Fruit fly (Drosophila melanogaster) whole organism, wandering third instar larva: ENCODE results near the gene Mps1.

Experiments used
- Abd-B ChIP-seq: fragments of >200 bp; optimal IDR thresholded peaks from 2 replicates; lab custom pipeline; 2017; ENCODE audit warnings: missing biosample characterization, missing genetic modification characterization
- CG32264 ChIP-seq: fragments of 200-800 bp; sonication (Bioruptor generic); optimal IDR thresholded peaks from 2 replicates; lab custom pipeline; 2016; ENCODE audit warnings: missing biosample characterization, missing genetic modification characterization
- CG9705 ChIP-seq: fragments of 200-800 bp; sonication (Bioruptor generic); optimal IDR thresholded peaks from 2 replicates; lab custom pipeline; 2018; ENCODE audit warnings: missing biosample characterization, mild to moderate bottlenecking, missing genetic modification characterization
- CrebA ChIP-seq: fragments of 200-800 bp; sonication (Bioruptor generic); optimal IDR thresholded peaks from 2 replicates; lab custom pipeline; 2016; ENCODE audit warnings: missing biosample characterization, mild to moderate bottlenecking, missing genetic modification characterization, borderline replicate concordance
- Dif ChIP-seq: fragments of 200-275, 200-300 bp; sonication (Bioruptor generic); optimal IDR thresholded peaks from 2 replicates; lab custom pipeline; 2018; ENCODE audit warnings: missing biosample characterization, missing genetic modification characterization; ENCODE audit not compliant: partially characterized antibody
- GATAd ChIP-seq: sonication (Bioruptor generic); optimal IDR thresholded peaks from 2 replicates; lab custom pipeline; 2016; ENCODE audit warnings: missing biosample characterization, missing genetic modification characterization
- HLH106 ChIP-seq: fragments of 200-800 bp; optimal IDR thresholded peaks from 3 replicates; lab custom pipeline; 2019; ENCODE audit warnings: missing biosample characterization, mild to moderate bottlenecking, missing genetic modification characterization, moderate library complexity
- Hnf4 ChIP-seq: fragments of 200-800 bp; sonication (Bioruptor generic); optimal IDR thresholded peaks from 2 replicates; lab custom pipeline; 2016; ENCODE audit warnings: missing biosample characterization, mild to moderate bottlenecking, missing genetic modification characterization
- Hr78 ChIP-seq: fragments of >200 bp; optimal IDR thresholded peaks from 2 replicates; lab custom pipeline; 2017; ENCODE audit warnings: missing biosample characterization, missing genetic modification characterization
- Hr83 ChIP-seq: fragments of 200-300 bp; sonication (Bioruptor generic); optimal IDR thresholded peaks from 2 replicates; lab custom pipeline; 2016; ENCODE audit warnings: missing biosample characterization, mild to moderate bottlenecking, missing genetic modification characterization, moderate library complexity; ENCODE audit not compliant: poor library complexity, severe bottlenecking
- Jra ChIP-seq: sonication (Bioruptor generic); optimal IDR thresholded peaks from 2 replicates; lab custom pipeline; 2016; ENCODE audit warnings: missing biosample characterization, missing genetic modification characterization
- Myc ChIP-seq: fragments of >200 bp; optimal IDR thresholded peaks from 2 replicates; lab custom pipeline; 2017
- N ChIP-seq: fragments of >200 bp; optimal IDR thresholded peaks from 2 replicates; lab custom pipeline; 2018; ENCODE audit warnings: missing biosample characterization, missing external identifiers, missing genetic modification characterization
- OdsH ChIP-seq: fragments of 200-800 bp; sonication (Bioruptor generic); optimal IDR thresholded peaks from 2 replicates; lab custom pipeline; 2016; ENCODE audit warnings: missing biosample characterization, mild to moderate bottlenecking, missing genetic modification characterization
- Rel ChIP-seq, 2 experiments: fragments of 200-800 bp; sonication (Bioruptor generic) in 1 of 2; optimal IDR thresholded peaks; 2 replicates in 1 of 2; 3 replicates in 1 of 2; lab custom pipeline; 2016 to 2019; ENCODE audit warnings: mild to moderate bottlenecking in 2 of 2, missing biosample characterization in 2 of 2, missing genetic modification characterization in 2 of 2, moderate library complexity in 1 of 2
- Sp1 ChIP-seq: fragments of 200-800 bp; sonication (Bioruptor generic); optimal IDR thresholded peaks from 3 replicates; lab custom pipeline; 2019; ENCODE audit warnings: missing biosample characterization, mild to moderate bottlenecking, missing genetic modification characterization, moderate library complexity
- Vsx2 ChIP-seq: fragments of 200-300, 225-300 bp; sonication (Bioruptor generic); optimal IDR thresholded peaks from 2 replicates; lab custom pipeline; 2018; ENCODE audit warnings: missing biosample characterization, missing genetic modification characterization; ENCODE audit not compliant: partially characterized antibody
- br ChIP-seq: fragments of 200-800 bp; sonication (Bioruptor generic); optimal IDR thresholded peaks from 2 replicates; lab custom pipeline; 2016; ENCODE audit warnings: missing biosample characterization, missing genetic modification characterization
- brk ChIP-seq: fragments of 200-800 bp; sonication (Bioruptor generic); optimal IDR thresholded peaks from 2 replicates; lab custom pipeline; 2016; ENCODE audit warnings: missing biosample characterization, mild to moderate bottlenecking, missing genetic modification characterization
- dl ChIP-seq, 2 experiments: fragments of 175-275, 200-275 bp in 1 of 2; fragments of 200-275 bp in 1 of 2; sonication (Bioruptor generic); optimal IDR thresholded peaks; lab custom pipeline; 2018; ENCODE audit warnings: mild to moderate bottlenecking in 2 of 2, missing biosample characterization in 2 of 2, missing genetic modification characterization in 2 of 2, moderate library complexity in 2 of 2; ENCODE audit not compliant: partially characterized antibody in 2 of 2, insufficient read depth in 1 of 2
- dmrt93B ChIP-seq: fragments of 200-800 bp; sonication (Bioruptor generic); optimal IDR thresholded peaks from 2 replicates; lab custom pipeline; 2018; ENCODE audit warnings: missing biosample characterization, mild to moderate bottlenecking, missing genetic modification characterization
- dsf ChIP-seq: sonication (Bioruptor generic); optimal IDR thresholded peaks from 2 replicates; lab custom pipeline; 2016; ENCODE audit warnings: missing biosample characterization, missing genetic modification characterization, borderline replicate concordance
- ey ChIP-seq: fragments of 200-800 bp; sonication (Bioruptor generic); optimal IDR thresholded peaks from 2 replicates; lab custom pipeline; 2016; ENCODE audit warnings: missing biosample characterization, missing genetic modification characterization
- foxo ChIP-seq, 2 experiments: fragments of 200-800 bp; sonication (Bioruptor generic); optimal IDR thresholded peaks; 2 replicates in 1 of 2; 3 replicates in 1 of 2; lab custom pipeline; 2016 to 2017; ENCODE audit warnings: missing biosample characterization in 2 of 2, missing genetic modification characterization in 2 of 2
- fru ChIP-seq: fragments of 200-800 bp; sonication (Bioruptor generic); optimal IDR thresholded peaks from 3 replicates; lab custom pipeline; 2016; ENCODE audit warnings: missing biosample characterization, mild to moderate bottlenecking, missing genetic modification characterization
- h ChIP-seq: fragments of 200-800 bp; sonication (Bioruptor generic); optimal IDR thresholded peaks from 3 replicates; lab custom pipeline; 2016; ENCODE audit warnings: missing biosample characterization, mild to moderate bottlenecking, missing genetic modification characterization
- lola ChIP-seq: fragments of >200 bp; optimal IDR thresholded peaks from 2 replicates; lab custom pipeline; 2017; ENCODE audit warnings: missing biosample characterization, missing genetic modification characterization
- pan ChIP-seq: fragments of >200 bp; optimal IDR thresholded peaks from 2 replicates; lab custom pipeline; 2017
- psq ChIP-seq: fragments of 200-800 bp; sonication (Bioruptor generic); optimal IDR thresholded peaks from 3 replicates; lab custom pipeline; 2017; ENCODE audit warnings: missing biosample characterization, mild to moderate bottlenecking, missing genetic modification characterization, moderate library complexity
- rgr ChIP-seq: fragments of 200-800 bp; sonication (Bioruptor generic); optimal IDR thresholded peaks from 3 replicates; lab custom pipeline; 2016; ENCODE audit warnings: missing biosample characterization, mild to moderate bottlenecking, missing genetic modification characterization
- sage ChIP-seq: fragments of 200-800 bp; sonication (Bioruptor generic); optimal IDR thresholded peaks from 2 replicates; lab custom pipeline; 2016; ENCODE audit warnings: missing biosample characterization, mild to moderate bottlenecking, missing genetic modification characterization
- sv ChIP-seq: fragments of 200-800 bp; sonication (Bioruptor generic); optimal IDR thresholded peaks from 3 replicates; lab custom pipeline; 2016; ENCODE audit warnings: missing biosample characterization, missing genetic modification characterization
- tai ChIP-seq: sonication (Bioruptor generic); optimal IDR thresholded peaks from 2 replicates; lab custom pipeline; 2016; ENCODE audit warnings: missing biosample characterization, missing genetic modification characterization
- usp ChIP-seq: fragments of >200 bp; optimal IDR thresholded peaks from 2 replicates; lab custom pipeline; 2017; ENCODE audit warnings: missing biosample characterization, missing genetic modification characterization
- woc ChIP-seq: sonication (Bioruptor generic); optimal IDR thresholded peaks from 2 replicates; lab custom pipeline; 2016; ENCODE audit warnings: missing biosample characterization, mild to moderate bottlenecking, missing genetic modification characterization

The Mps1 gene

dm6 chr3R:17710418-17710817 lies 39.3 kb downstream of the Mps1 start:
- TF ChIP-seq Hnf4 (GFP tag; lab: Kevin White, UChicago) (no peak), dl (GFP tag; optimal IDR thresholded peaks at IDR 0.05; lab: Kevin White, UChicago; ENCODE audit: insufficient read depth in 1 of 2, partially characterized antibody in 2 of 2) (no peak), HLH106 (tag; lab: Kevin White, UChicago) (no peak), ey (GFP tag; lab: Kevin White, UChicago) (no peak), Jra (GFP tag; lab: Kevin White, UChicago) (no peak), OdsH (no peak), pan (lab: Kevin White, UChicago) (no peak), tai (GFP tag; lab: Kevin White, UChicago) (no peak), Myc (lab: Kevin White, UChicago) (peak; percentile 64), CrebA (no peak), foxo (GFP tag; optimal IDR thresholded peaks at IDR 0.05; lab: Kevin White, UChicago) (peak in 1 of 2 experiments; percentile 3), psq (GFP tag; lab: Kevin White, UChicago) (no peak), rgr (no peak), Sp1 (GFP tag; lab: Kevin White, UChicago) (no peak), woc (peak; percentile 28), dsf (GFP tag; lab: Kevin White, UChicago) (no peak), lola (GFP tag; lab: Kevin White, UChicago) (no peak), sage (GFP tag; lab: Kevin White, UChicago) (no peak), Dif (GFP tag; lab: Kevin White, UChicago) (no peak), Rel (GFP tag; optimal IDR thresholded peaks at IDR 0.05; lab: Kevin White, UChicago) (no peak), Rel (tag; optimal IDR thresholded peaks at IDR 0.05; lab: Kevin White, UChicago) (no peak), dmrt93B (no peak), fru (no peak), brk (GFP tag; lab: Kevin White, UChicago) (no peak)

dm6 chr3R:17710900-17711645 lies 40.0 kb downstream of the Mps1 start:
- TF ChIP-seq fru = peak; percentile 4
- peak; percentile 5 for TF ChIP-seq Dif (GFP tag; lab: Kevin White, UChicago)
- TF ChIP-seq tai (GFP tag; lab: Kevin White, UChicago) = no peak
- peak; percentile 6 for TF ChIP-seq brk (GFP tag; lab: Kevin White, UChicago)
- no peak for TF ChIP-seq OdsH
- TF ChIP-seq GATAd (GFP tag; lab: Kevin White, UChicago) = no peak
- TF ChIP-seq N = peak; percentile 22
- TF ChIP-seq sage (GFP tag; lab: Kevin White, UChicago) = no peak
- TF ChIP-seq CrebA = no peak
- TF ChIP-seq dl (GFP tag; optimal IDR thresholded peaks at IDR 0.05; lab: Kevin White, UChicago; ENCODE audit: insufficient read depth in 1 of 2, partially characterized antibody in 2 of 2) = peak; percentile 12 to 17
- TF ChIP-seq lola (GFP tag; lab: Kevin White, UChicago) = no peak
- peak; percentile 73 for TF ChIP-seq psq (GFP tag; lab: Kevin White, UChicago)
- peak; percentile 27 for TF ChIP-seq Hnf4 (GFP tag; lab: Kevin White, UChicago)

dm6 chr3R:17711646-17711975 lies 40.5 kb downstream of the Mps1 start:
- TF ChIP-seq sv (no peak), Dif (GFP tag; lab: Kevin White, UChicago) (peak; percentile 2)

dm6 chr3R:17712623-17713521 lies 41.8 kb downstream of the Mps1 start:
- TF ChIP-seq CG9705 (GFP tag; lab: Kevin White, UChicago) = no peak
- no peak for TF ChIP-seq N
- no peak for TF ChIP-seq CrebA
- peak; percentile 21 for TF ChIP-seq h (GFP tag; lab: Kevin White, UChicago)
- no peak for TF ChIP-seq HLH106 (tag; lab: Kevin White, UChicago)
- no peak for TF ChIP-seq GATAd (GFP tag; lab: Kevin White, UChicago)
- TF ChIP-seq ey (GFP tag; lab: Kevin White, UChicago) = no peak
- TF ChIP-seq Dif (GFP tag; lab: Kevin White, UChicago) = no peak
- no peak for TF ChIP-seq OdsH
- TF ChIP-seq Vsx2 (GFP tag; lab: Kevin White, UChicago) = no peak
- TF ChIP-seq br (GFP tag; lab: Kevin White, UChicago) = no peak
- no peak for TF ChIP-seq dsf (GFP tag; lab: Kevin White, UChicago)
- no peak for TF ChIP-seq Jra (GFP tag; lab: Kevin White, UChicago)
- TF ChIP-seq usp (GFP tag; lab: Kevin White, UChicago) = no peak
- TF ChIP-seq tai (GFP tag; lab: Kevin White, UChicago) = no peak
- no peak for TF ChIP-seq lola (GFP tag; lab: Kevin White, UChicago)
- TF ChIP-seq woc = no peak
- no peak for TF ChIP-seq Abd-B (GFP tag; lab: Kevin White, UChicago)
- no peak for TF ChIP-seq Hr78 (GFP tag; lab: Kevin White, UChicago)
- TF ChIP-seq Sp1 (GFP tag; lab: Kevin White, UChicago) = no peak
- TF ChIP-seq Rel (GFP tag; optimal IDR thresholded peaks at IDR 0.05; lab: Kevin White, UChicago) = no peak
- TF ChIP-seq Rel (tag; optimal IDR thresholded peaks at IDR 0.05; lab: Kevin White, UChicago) = peak; percentile 65
- TF ChIP-seq sv = no peak
- TF ChIP-seq Hnf4 (GFP tag; lab: Kevin White, UChicago) = peak; percentile 19
- TF ChIP-seq psq (GFP tag; lab: Kevin White, UChicago) = peak; percentile 89
- peak; percentile 81 for TF ChIP-seq Hr83
- no peak for TF ChIP-seq fru
- no peak for TF ChIP-seq CG32264 (GFP tag; lab: Kevin White, UChicago)
- TF ChIP-seq foxo (GFP tag; optimal IDR thresholded peaks at IDR 0.05; lab: Kevin White, UChicago) = peak in 1 of 2 experiments; percentile 19
- no peak for TF ChIP-seq rgr
